Fruit fly (Drosophila melanogaster): ENCODE results near the gene CG34250.

DNA sequence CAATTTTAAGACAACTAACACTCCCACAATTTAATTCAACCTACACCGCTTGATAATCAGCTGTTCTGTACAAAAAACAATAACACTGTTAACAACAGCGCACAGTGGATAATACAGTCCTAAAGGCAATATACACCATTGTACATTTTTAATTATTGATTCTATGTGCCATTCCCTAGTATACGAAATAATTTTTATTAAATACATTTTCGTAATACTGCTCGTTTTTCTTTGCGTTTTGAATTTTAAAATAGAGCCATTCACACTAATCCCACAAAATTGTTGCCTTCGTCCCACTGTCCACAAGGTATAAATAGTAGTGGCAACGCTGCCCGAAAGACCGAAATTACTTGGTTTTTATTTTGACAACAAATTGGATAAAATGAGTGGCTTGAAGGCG lies 42.5 kb upstream of the CG34250 start, which contains the start of the genes Coq4 and CG32176:
- TF ChIP-seq CG8478 (optimal IDR thresholded peaks at IDR 0.05) (no peak), CTCF (optimal IDR thresholded peaks at IDR 0.05) (no peak)

All from S2 (cell line).